Worm (Caenorhabditis elegans) whole organism, L2 larva: ENCODE data around the gene srh-243.

Source experiments
- C34F6.9 ChIP-seq: fragments of 150-350 bp; optimal IDR thresholded peaks from 2 replicates; lab custom pipeline; 2014; ENCODE audit warnings: missing biosample characterization, missing genetic modification characterization
- Y55F3AM.14 ChIP-seq: fragments of 200-800 bp; sonication (Bioruptor generic); optimal IDR thresholded peaks from 2 replicates; lab custom pipeline; 2018; ENCODE audit warnings: mild to moderate bottlenecking, missing genetic modification characterization, missing compliant biosample characterization
- ZK546.5 ChIP-seq: sonication (generic microtip); optimal IDR thresholded peaks from 2 replicates; lab custom pipeline; 2017; ENCODE audit warnings: missing biosample characterization, missing genetic modification characterization
- alr-1 ChIP-seq: fragments of 150-350 bp; optimal IDR thresholded peaks from 2 replicates; lab custom pipeline; 2014; ENCODE audit warnings: missing biosample characterization, missing genetic modification characterization
- ama-1 ChIP-seq: fragments of 150-350 bp; optimal IDR thresholded peaks from 2 replicates; lab custom pipeline; 2018; ENCODE audit warnings: inconsistent platforms
- ceh-16 ChIP-seq: fragments of 150-350 bp; optimal IDR thresholded peaks from 2 replicates; lab custom pipeline; 2014; ENCODE audit warnings: missing biosample characterization, missing genetic modification characterization
- crh-2 ChIP-seq: sonication (generic microtip); optimal IDR thresholded peaks from 2 replicates; lab custom pipeline; 2017; ENCODE audit warnings: missing biosample characterization, missing genetic modification characterization
- dmd-4 ChIP-seq: sonication (generic microtip); optimal IDR thresholded peaks from 2 replicates; lab custom pipeline; 2017; ENCODE audit warnings: missing biosample characterization, missing genetic modification characterization
- elt-1 ChIP-seq: fragments of 150-350 bp; optimal IDR thresholded peaks from 2 replicates; lab custom pipeline; 2014; ENCODE audit warnings: missing biosample characterization, missing genetic modification characterization
- elt-3 ChIP-seq: sonication (generic microtip); optimal IDR thresholded peaks from 2 replicates; lab custom pipeline; 2017; ENCODE audit warnings: missing biosample characterization, missing genetic modification characterization
- lin-39 ChIP-seq: fragments of 150-350 bp; optimal IDR thresholded peaks from 2 replicates; lab custom pipeline; 2014; ENCODE audit warnings: missing biosample characterization, missing genetic modification reagents, missing genetic modification characterization
- lsy-2 ChIP-seq, 2 experiments: fragments of 150-350 bp in 1 of 2; sonication (generic microtip) in 1 of 2; optimal IDR thresholded peaks; 2 replicates each; lab custom pipeline; 2014 to 2017; ENCODE audit warnings: missing biosample characterization in 2 of 2, missing genetic modification characterization in 2 of 2
- mdl-1 ChIP-seq, 2 experiments: fragments of 150-350 bp in 1 of 2; sonication (generic microtip) in 1 of 2; optimal IDR thresholded peaks; 2 replicates each; lab custom pipeline; 2017; ENCODE audit warnings: missing biosample characterization in 2 of 2, missing genetic modification characterization in 2 of 2
- nhr-10 ChIP-seq: sonication (generic microtip); optimal IDR thresholded peaks from 2 replicates; lab custom pipeline; 2017; ENCODE audit warnings: missing biosample characterization, missing genetic modification characterization
- nhr-129 ChIP-seq: fragments of 150-350 bp; optimal IDR thresholded peaks from 2 replicates; lab custom pipeline; 2014; ENCODE audit warnings: missing biosample characterization, missing genetic modification characterization
- nhr-21 ChIP-seq: fragments of 150-350 bp; optimal IDR thresholded peaks from 2 replicates; lab custom pipeline; 2014; ENCODE audit warnings: missing biosample characterization, missing genetic modification characterization
- sem-4 ChIP-seq: fragments of 150-350 bp; optimal IDR thresholded peaks from 2 replicates; lab custom pipeline; 2014; ENCODE audit warnings: missing biosample characterization, missing genetic modification reagents, missing genetic modification characterization
- skn-1 ChIP-seq: sonication (generic microtip); optimal IDR thresholded peaks from 2 replicates; lab custom pipeline; 2017; ENCODE audit warnings: missing biosample characterization, missing genetic modification characterization
- sma-3 ChIP-seq: sonication (generic microtip); optimal IDR thresholded peaks from 2 replicates; lab custom pipeline; 2016; ENCODE audit warnings: missing genetic modification reagents, missing genetic modification characterization, missing compliant biosample characterization
- unc-39 ChIP-seq: fragments of 150-350 bp; optimal IDR thresholded peaks from 2 replicates; lab custom pipeline; 2014; ENCODE audit warnings: missing biosample characterization, missing genetic modification characterization
- unc-62 ChIP-seq: fragments of 150-350 bp; optimal IDR thresholded peaks from 2 replicates; lab custom pipeline; 2014; ENCODE audit warnings: missing biosample characterization, missing genetic modification reagents, missing genetic modification characterization
- ztf-11 ChIP-seq: sonication (generic microtip); optimal IDR thresholded peaks from 2 replicates; lab custom pipeline; 2017; ENCODE audit warnings: missing biosample characterization, missing genetic modification characterization

The srh-243 gene

DNA sequence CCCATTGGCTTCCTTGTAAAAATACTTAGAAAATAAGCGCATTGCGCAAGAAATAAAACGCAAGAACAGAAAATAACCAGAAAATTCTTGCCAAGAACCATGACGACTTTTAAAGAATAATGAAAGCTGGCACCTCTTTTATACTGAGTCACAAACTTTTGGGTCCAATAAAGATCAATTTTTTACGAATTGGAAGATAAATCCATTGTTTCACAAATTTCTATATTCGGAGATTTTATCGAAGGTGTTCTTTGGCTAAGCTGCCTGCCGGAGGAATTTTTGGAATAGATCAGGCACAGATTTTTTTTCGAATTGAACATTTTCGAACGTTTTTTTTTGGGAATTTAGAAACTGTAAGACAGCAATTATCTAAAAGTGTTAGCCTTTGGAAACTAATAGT is 42.7 kb downstream of the srh-243 start, which contains the start of gene C31B8.9:
C31B8.9 (minus strand) TSS at position 101 of the 400 bp plus-strand sequence.
- TF ChIP-seq lsy-2 (tag; optimal IDR thresholded peaks at IDR 0.05; lab: Kevin White, UChicago) (no peak), lin-39 (tag; lab: Kevin White, UChicago) (no peak), dmd-4 (no peak), C34F6.9 (tag; lab: Kevin White, UChicago) (no peak), unc-62 (GFP tag; lab: Kevin White, UChicago) (no peak), sem-4 (tag; lab: Kevin White, UChicago) (no peak), elt-1 (tag; lab: Kevin White, UChicago) (no peak), Y55F3AM.14 (GFP tag; lab: Kevin White, UChicago) (no peak), sma-3 (no peak), nhr-10 (tag; lab: Kevin White, UChicago) (no peak), elt-3 (tag; lab: Kevin White, UChicago) (no peak), ceh-16 (tag; lab: Kevin White, UChicago) (no peak), alr-1 (tag; lab: Kevin White, UChicago) (no peak)

DNA sequence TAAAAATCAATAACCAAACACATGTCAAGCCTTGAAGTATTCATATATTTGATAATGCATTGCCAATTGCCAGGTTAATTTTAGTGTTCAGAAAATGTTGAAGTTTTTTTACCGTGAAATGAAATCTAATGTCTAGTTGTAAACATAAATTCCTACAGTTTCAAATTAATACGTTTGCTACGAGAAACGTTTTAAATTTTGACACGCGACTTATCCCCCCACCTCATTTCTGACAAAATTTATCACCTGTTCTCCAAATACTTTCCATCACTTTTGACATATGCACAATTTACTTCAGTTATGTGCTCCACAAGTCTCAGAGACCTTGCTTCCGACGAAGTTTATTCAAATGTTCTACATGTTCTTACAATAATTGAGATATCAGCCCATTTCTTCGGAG is 43.7 kb downstream of the srh-243 start, which contains the start of gene srh-146:
srh-146 (plus strand) TSS at position 301 of the 400 bp plus-strand sequence.
- TF ChIP-seq mdl-1 (tag; optimal IDR thresholded peaks at IDR 0.05; lab: Kevin White, UChicago) (no peak), ztf-11 (tag; lab: Kevin White, UChicago) (no peak), sem-4 (tag; lab: Kevin White, UChicago) (no peak), unc-39 (tag; lab: Kevin White, UChicago) (no peak), nhr-129 (tag; lab: Kevin White, UChicago) (no peak), skn-1 (tag; lab: Kevin White, UChicago) (no peak)
- TF ChIP-seq, all 48 proteins: peak for 0

DNA sequence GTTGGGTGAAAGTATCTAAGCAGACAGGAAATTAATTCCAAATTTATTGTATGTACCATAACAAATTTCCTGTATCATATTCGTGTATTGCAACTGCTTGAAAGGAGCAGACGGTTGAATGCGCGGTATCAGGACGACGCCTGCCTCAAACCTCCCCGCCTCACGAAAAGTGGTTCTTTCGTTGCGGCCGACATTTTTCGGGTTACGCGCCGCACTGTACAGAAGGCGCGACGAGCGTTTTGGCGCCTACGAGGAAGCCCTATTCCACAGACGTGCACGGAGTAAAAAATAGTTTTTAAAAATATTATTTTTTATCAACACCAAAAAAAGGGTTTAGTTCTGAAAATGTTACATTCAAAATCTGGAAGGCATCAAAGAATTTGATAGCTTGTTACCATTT is 49.9 kb downstream of the srh-243 start:
- TF ChIP-seq ZK546.5 (tag; lab: Kevin White, UChicago), result no peak
- no peak for TF ChIP-seq nhr-10 (tag; lab: Kevin White, UChicago)
- TF ChIP-seq nhr-21 (tag; lab: Kevin White, UChicago), result no peak
- TF ChIP-seq lsy-2 (tag; optimal IDR thresholded peaks at IDR 0.05; lab: Kevin White, UChicago), result no peak
- TF ChIP-seq ama-1 (lab: Kevin White, UChicago), result no peak
- TF ChIP-seq crh-2 (tag; lab: Kevin White, UChicago), result no peak
- no peak for TF ChIP-seq ztf-11 (tag; lab: Kevin White, UChicago)
